Fruit fly (Drosophila melanogaster) whole organism, wandering third instar larva: ENCODE data around the gene CG15484.

Experiments used
- Rel ChIP-seq, 2 experiments: fragments of 200-800 bp; sonication (Bioruptor generic) in 1 of 2; optimal IDR thresholded peaks; 2 replicates in 1 of 2; 3 replicates in 1 of 2; lab custom pipeline; 2016 to 2019; ENCODE audit warnings: mild to moderate bottlenecking in 2 of 2, missing biosample characterization in 2 of 2, missing genetic modification characterization in 2 of 2, moderate library complexity in 1 of 2
- h ChIP-seq: fragments of 200-800 bp; sonication (Bioruptor generic); optimal IDR thresholded peaks from 3 replicates; lab custom pipeline; 2016; ENCODE audit warnings: missing biosample characterization, mild to moderate bottlenecking, missing genetic modification characterization

- TF ChIP-seq Rel (GFP tag; optimal IDR thresholded peaks at IDR 0.05; lab: Kevin White, UChicago) (no peak), Rel (tag; optimal IDR thresholded peaks at IDR 0.05; lab: Kevin White, UChicago) (no peak), h (GFP tag; lab: Kevin White, UChicago) (no peak)
These were observed 20.7 kb downstream of the CG15484 start for dm6 chr2L:12686811-12687210.
